Worm (Caenorhabditis elegans): Measurements from ENCODE around the gene mai-2.
A peak's percentile ranks its signal among the peaks of the same experiment; 100 is the strongest.

mai-2 gene

DNA sequence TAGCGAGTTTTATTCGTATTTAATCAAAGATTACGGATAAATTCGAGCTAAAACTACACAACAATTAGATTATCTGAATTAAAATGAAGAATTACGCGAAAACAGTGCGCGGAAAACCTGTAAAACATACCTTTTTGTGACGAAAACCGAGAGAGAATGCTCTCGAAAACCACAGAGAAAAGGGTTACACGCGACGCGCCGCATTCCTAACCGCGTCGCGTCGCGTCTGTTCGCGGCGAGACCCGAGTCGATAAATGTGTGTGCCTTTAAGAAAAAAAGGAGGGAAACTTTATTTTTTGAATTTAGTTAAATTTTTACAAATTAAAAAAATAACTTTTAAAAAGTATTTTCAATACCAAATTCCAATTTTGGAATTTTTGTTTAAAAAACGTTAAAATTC is 47.0 kb upstream of the mai-2 start, which contains the start of gene hrpa-1 (continued):
- no peak for TF ChIP-seq pqm-1 (tag; optimal IDR thresholded peaks at IDR 0.05)
- peak; percentile 26 for TF ChIP-seq unc-130 (GFP tag; optimal IDR thresholded peaks at IDR 0.05)
- TF ChIP-seq zag-1 (tag; optimal IDR thresholded peaks at IDR 0.05): no peak
- no peak for TF ChIP-seq mdt-29 (GFP tag; IDR thresholded peaks at IDR 0.05)
- no peak for TF ChIP-seq attf-4 (tag; optimal IDR thresholded peaks at IDR 0.05)
- peak; percentile 63 for TF ChIP-seq hlh-11 (tag; optimal IDR thresholded peaks at IDR 0.05)
- no peak for TF ChIP-seq tra-1 (GFP tag; IDR thresholded peaks at IDR 0.05)
- no peak for TF ChIP-seq lir-3 (tag; optimal IDR thresholded peaks at IDR 0.05)
- peak; percentile 63 for TF ChIP-seq fkh-10 (GFP tag; optimal IDR thresholded peaks at IDR 0.05)
- TF ChIP-seq nhr-76 (tag; optimal IDR thresholded peaks at IDR 0.05): no peak
- no peak for TF ChIP-seq zfp-2 (tag; optimal IDR thresholded peaks at IDR 0.05)
- peak in 1 of 2 experiments; percentile 64 for TF ChIP-seq hif-1 (tag; optimal IDR thresholded peaks at IDR 0.05)
- TF ChIP-seq lin-39 (tag; optimal IDR thresholded peaks at IDR 0.05): no peak
- TF ChIP-seq nhr-77 (tag; optimal IDR thresholded peaks at IDR 0.05): peak; percentile 17
- no peak for TF ChIP-seq unc-39 (tag; optimal IDR thresholded peaks at IDR 0.05)
- TF ChIP-seq lin-1 (GFP tag; IDR thresholded peaks at IDR 0.05): no peak
- peak; percentile 69 for TF ChIP-seq aha-1 (tag)
- TF ChIP-seq ceh-20 (GFP tag; IDR thresholded peaks at IDR 0.05): peak; percentile 66; the same call in 1 of the 2 replicates
- no peak for TF ChIP-seq Y75B8A.6 (GFP tag; IDR thresholded peaks at IDR 0.05)
- TF ChIP-seq T26A8.4 (GFP tag; IDR thresholded peaks at IDR 0.05): peak; percentile 24
- TF ChIP-seq daf-12 (tag; optimal IDR thresholded peaks at IDR 0.05): no peak
- TF ChIP-seq ZK337.2 (GFP tag; IDR thresholded peaks at IDR 0.05): no peak
- TF ChIP-seq nhr-42 (GFP tag; IDR thresholded peaks at IDR 0.05): no peak
- no peak for TF ChIP-seq sdz-12 (GFP tag; optimal IDR thresholded peaks at IDR 0.05)
- TF ChIP-seq unc-62 (GFP tag; optimal IDR thresholded peaks at IDR 0.05 in 1 of 2): no peak
- no peak for TF ChIP-seq unc-62 (tag; optimal IDR thresholded peaks at IDR 0.05)
- no peak for TF ChIP-seq F26F4.8 (GFP tag; conservative IDR thresholded peaks at IDR 0.05)
- peak in 1 of 2 experiments; percentile 39 for TF ChIP-seq ZK546.5 (tag; optimal IDR thresholded peaks at IDR 0.05)
- TF ChIP-seq nhr-28 (tag; optimal IDR thresholded peaks at IDR 0.05): peak; percentile 45
- no peak for TF ChIP-seq ceh-32 (tag; optimal IDR thresholded peaks at IDR 0.05; ENCODE audit: poor library complexity)
- TF ChIP-seq lin-13 (GFP tag; optimal IDR thresholded peaks at IDR 0.05): peak; percentile 83
- peak; percentile 98 for TF ChIP-seq dpl-1 (GFP tag; optimal IDR thresholded peaks at IDR 0.05)
- no peak for TF ChIP-seq nhr-25 (tag; optimal IDR thresholded peaks at IDR 0.05; ENCODE audit: borderline replicate concordance, insufficient read depth)
- no peak for TF ChIP-seq nhr-10 (tag; optimal IDR thresholded peaks at IDR 0.05)
- TF ChIP-seq daf-19 (GFP tag; conservative IDR thresholded peaks at IDR 0.05): no peak
- TF ChIP-seq F37D6.2 (tag; optimal IDR thresholded peaks at IDR 0.05): peak; percentile 60
- no peak for TF ChIP-seq nhr-41 (GFP tag; IDR thresholded peaks at IDR 0.05)
- no peak for TF ChIP-seq daf-8 (GFP tag; IDR thresholded peaks at IDR 0.05)
- no peak for TF ChIP-seq mxl-3 (GFP tag; optimal IDR thresholded peaks at IDR 0.05)
- no peak for TF ChIP-seq F49E8.2 (tag; optimal IDR thresholded peaks at IDR 0.05; ENCODE audit: borderline replicate concordance)
- peak; percentile 27; the same call in 1 of the 2 replicates for TF ChIP-seq dmd-6 (GFP tag; IDR thresholded peaks at IDR 0.05)
- TF ChIP-seq dve-1 (tag; optimal IDR thresholded peaks at IDR 0.05; ENCODE audit: insufficient read depth): peak; percentile 85
- no peak for TF ChIP-seq ceh-44 (GFP tag; IDR thresholded peaks at IDR 0.05)
- no peak for TF ChIP-seq ceh-28 (tag; optimal IDR thresholded peaks at IDR 0.05)
- TF ChIP-seq arid-1 (GFP tag; conservative IDR thresholded peaks at IDR 0.05): peak; percentile 65
- TF ChIP-seq madf-5 (GFP tag; IDR thresholded peaks at IDR 0.05): no peak
- no peak for TF ChIP-seq T20F7.1 (GFP tag; optimal IDR thresholded peaks at IDR 0.05)
- no peak for TF ChIP-seq gei-8 (GFP tag; optimal IDR thresholded peaks at IDR 0.05)
- TF ChIP-seq zfp-3 (GFP tag; conservative IDR thresholded peaks at IDR 0.05): peak; percentile 65; the same call in 1 of the 2 replicates
- TF ChIP-seq spr-3 (GFP tag; optimal IDR thresholded peaks at IDR 0.05): no peak
- peak; percentile 88 for TF ChIP-seq mes-2 (tag; optimal IDR thresholded peaks at IDR 0.05; ENCODE audit: poor library complexity, severe bottlenecking)
- no peak for TF ChIP-seq egl-27 (tag; optimal IDR thresholded peaks at IDR 0.05)
